Fruit fly (Drosophila melanogaster): ENCODE results near the gene Rsod.
A peak's percentile ranks its signal among the peaks of the same experiment; 100 is the strongest.

Gene Rsod

dm6 chr3R:30195606-30196049 is 24.6 kb upstream of the Rsod start (continued):
- peak; percentile 80; the same call in 1 of the 2 replicates for TF ChIP-seq chm (GFP tag; IDR thresholded peaks at IDR 0.05)
- TF ChIP-seq CG31388 (GFP tag; optimal IDR thresholded peaks at IDR 0.05): no peak
- TF ChIP-seq corto (GFP tag; optimal IDR thresholded peaks at IDR 0.05): no peak
- no peak for TF ChIP-seq pb (GFP tag; optimal IDR thresholded peaks at IDR 0.05)
- TF ChIP-seq gcm (GFP tag; optimal IDR thresholded peaks at IDR 0.05): no peak
- TF ChIP-seq Myb (GFP tag; optimal IDR thresholded peaks at IDR 0.05): peak; percentile 42
- TF ChIP-seq CG6854 (GFP tag; optimal IDR thresholded peaks at IDR 0.05): peak; percentile 25
- TF ChIP-seq tgo (GFP tag; IDR thresholded peaks at IDR 0.05): peak; percentile 52
- TF ChIP-seq CG2116 (GFP tag; optimal IDR thresholded peaks at IDR 0.05): peak; percentile 0
- peak; percentile 14 for TF ChIP-seq nau (GFP tag; optimal IDR thresholded peaks at IDR 0.05)
- no peak for TF ChIP-seq salm (tag; optimal IDR thresholded peaks at IDR 0.05)
- 0 out of 3 replicates have a peak, but pooled peaks have one; percentile 58 for TF ChIP-seq Mrtf (GFP tag; IDR thresholded peaks at IDR 0.05)
- TF ChIP-seq CG2199 (GFP tag; IDR thresholded peaks at IDR 0.05): no peak
- peak; percentile 25 for TF ChIP-seq Max (GFP tag; optimal IDR thresholded peaks at IDR 0.05)
- TF ChIP-seq CG11560 (tag; IDR thresholded peaks at IDR 0.05): peak; percentile 35; the same call in 1 of the 3 replicates
- TF ChIP-seq kni (GFP tag; optimal IDR thresholded peaks at IDR 0.05): no peak
- no peak for TF ChIP-seq CG6654 (GFP tag; optimal IDR thresholded peaks at IDR 0.05)
- no peak for TF ChIP-seq so (GFP tag; IDR thresholded peaks at IDR 0.05)
- no peak for TF ChIP-seq CG15696 (tag; optimal IDR thresholded peaks at IDR 0.05)
- peak; percentile 43; the same call in 1 of the 3 replicates for TF ChIP-seq ase (GFP tag; IDR thresholded peaks at IDR 0.05)
- TF ChIP-seq MESR4 (GFP tag; optimal IDR thresholded peaks at IDR 0.05): peak; percentile 22
- TF ChIP-seq CG17802 (tag; optimal IDR thresholded peaks at IDR 0.05): no peak
- peak; percentile 23 for TF ChIP-seq CG18764 (GFP tag; optimal IDR thresholded peaks at IDR 0.05)
- TF ChIP-seq CG3995 (GFP tag; optimal IDR thresholded peaks at IDR 0.05): no peak
- TF ChIP-seq gfzf (GFP tag; optimal IDR thresholded peaks at IDR 0.05): peak; percentile 33
- TF ChIP-seq cad (GFP tag; optimal IDR thresholded peaks at IDR 0.05): no peak
- TF ChIP-seq Hr78 (GFP tag; optimal IDR thresholded peaks at IDR 0.05): peak in 1 of 2 experiments; percentile 4
- no peak for TF ChIP-seq tup (GFP tag; optimal IDR thresholded peaks at IDR 0.05)
- no peak for TF ChIP-seq lola (GFP tag; optimal IDR thresholded peaks at IDR 0.05)
- no peak for TF ChIP-seq otp (GFP tag; IDR thresholded peaks at IDR 0.05)
- TF ChIP-seq CG8359 (GFP tag; optimal IDR thresholded peaks at IDR 0.05; ENCODE audit: borderline replicate concordance): no peak
- TF ChIP-seq CG1529 (GFP tag; optimal IDR thresholded peaks at IDR 0.05): no peak
- no peak for TF ChIP-seq mld (GFP tag; IDR thresholded peaks at IDR 0.05; ENCODE audit: partially characterized antibody)
- peak; percentile 45; the same call in 1 of the 3 replicates for TF ChIP-seq H15 (GFP tag; IDR thresholded peaks at IDR 0.05)
- peak; percentile 20 for TF ChIP-seq CG3163 (GFP tag; optimal IDR thresholded peaks at IDR 0.05)
- TF ChIP-seq CG10267 (tag; optimal IDR thresholded peaks at IDR 0.05): no peak
- TF ChIP-seq CG14441 (GFP tag; IDR thresholded peaks at IDR 0.05): peak; percentile 46; the same call in 1 of the 2 replicates
- no peak for TF ChIP-seq CG7963 (GFP tag; IDR thresholded peaks at IDR 0.05; ENCODE audit: partially characterized antibody)
- TF ChIP-seq CG1024 (GFP tag; IDR thresholded peaks at IDR 0.05): no peak
- TF ChIP-seq vnd (GFP tag; IDR thresholded peaks at IDR 0.05; ENCODE audit: partially characterized antibody): no peak
- TF ChIP-seq pan (optimal IDR thresholded peaks at IDR 0.05): no peak
- TF ChIP-seq pan (GFP tag; optimal IDR thresholded peaks at IDR 0.05 in 1 of 2, IDR thresholded peaks at IDR 0.05 in 1 of 2): peak in 1 of 2 experiments; percentile 55
- no peak for TF ChIP-seq cas (GFP tag; IDR thresholded peaks at IDR 0.05)
- no peak for TF ChIP-seq CG17186 (GFP tag; optimal IDR thresholded peaks at IDR 0.05)
- peak; percentile 47; the same call in 1 of the 2 replicates for TF ChIP-seq CG31224 (GFP tag; IDR thresholded peaks at IDR 0.05)
- TF ChIP-seq CG2120 (GFP tag; optimal IDR thresholded peaks at IDR 0.05): peak; percentile 79
- no peak for TF ChIP-seq pros (GFP tag; optimal IDR thresholded peaks at IDR 0.05)
- no peak for TF ChIP-seq Six4 (GFP tag; optimal IDR thresholded peaks at IDR 0.05)
- no peak for TF ChIP-seq CG6765 (GFP tag; optimal IDR thresholded peaks at IDR 0.05)
- TF ChIP-seq Dip3 (GFP tag; optimal IDR thresholded peaks at IDR 0.05): peak; percentile 14

Data from whole organism, embryonic.